Worm (Caenorhabditis elegans): ENCODE data around the gene klp-11.

DNA sequence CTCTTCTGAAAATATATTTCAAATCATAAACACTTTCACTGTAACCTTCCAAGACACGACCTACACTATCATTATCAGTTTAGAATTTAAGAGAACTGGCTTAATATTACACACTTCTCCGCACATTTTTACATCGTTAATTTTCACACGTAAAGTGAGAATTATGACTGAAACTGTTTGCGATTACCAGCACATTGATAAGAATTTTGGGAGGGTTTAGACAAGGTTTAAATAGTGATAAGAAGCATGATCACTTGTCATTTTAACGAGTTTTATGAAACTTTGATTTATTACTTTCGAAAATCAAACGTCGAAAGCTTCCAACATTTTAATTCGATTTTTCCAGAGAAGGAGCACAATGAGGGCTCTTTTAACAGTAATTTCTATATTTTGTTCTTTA, 31.4 kb downstream of the klp-11 start, which contains the start of gene F21D5.3:
- TF ChIP-seq lin-13 (GFP tag; optimal IDR thresholded peaks at IDR 0.05) (no peak), ztf-11 (tag; optimal IDR thresholded peaks at IDR 0.05) (no peak)
